Worm (Caenorhabditis elegans): ENCODE measurements around the gene madf-4.

Gene madf-4

ce11 chrV:9937435-9937834 lies 24.9 kb downstream of the madf-4 start, which contains the start of gene srj-33:
Gene srj-33 (minus strand): TSS chrV:9937535.
- TF ChIP-seq crh-2 (tag; optimal IDR thresholded peaks at IDR 0.05) (no peak), nhr-237 (tag; optimal IDR thresholded peaks at IDR 0.05) (no peak), lin-11 (tag; optimal IDR thresholded peaks at IDR 0.05) (no peak), gmeb-1 (tag; optimal IDR thresholded peaks at IDR 0.05) (no peak), ztf-4 (tag; optimal IDR thresholded peaks at IDR 0.05) (no peak), ceh-16 (tag; optimal IDR thresholded peaks at IDR 0.05) (no peak), ztf-1 (GFP tag; conservative IDR thresholded peaks at IDR 0.05) (no peak), lin-13 (GFP tag; optimal IDR thresholded peaks at IDR 0.05) (no peak), snpc-4 (tag; optimal IDR thresholded peaks at IDR 0.05) (no peak)

- TF ChIP-seq nhr-21 (tag; optimal IDR thresholded peaks at IDR 0.05) (peak; percentile 9), nhr-129 (tag; optimal IDR thresholded peaks at IDR 0.05) (peak; percentile 52), lin-13 (GFP tag; optimal IDR thresholded peaks at IDR 0.05) (peak; percentile 1), unc-55 (GFP tag; optimal IDR thresholded peaks at IDR 0.05) (peak; percentile 70), snpc-4 (tag; optimal IDR thresholded peaks at IDR 0.05) (no peak), lin-11 (tag; optimal IDR thresholded peaks at IDR 0.05) (peak; percentile 51), gmeb-1 (tag; optimal IDR thresholded peaks at IDR 0.05) (peak; percentile 83), ceh-16 (tag; optimal IDR thresholded peaks at IDR 0.05) (no peak), R02D3.7 (tag; optimal IDR thresholded peaks at IDR 0.05) (peak; percentile 54)
These were observed 31.7 kb downstream of the madf-4 start, which contains the start of the genes rmh-2 and suds-3 for ce11 chrV:9930612-9931065. Gene rmh-2 (minus strand): TSS chrV:9930775. Gene suds-3 (plus strand): TSS chrV:9931015.

ce11 chrV:9927954-9928353 lies 34.3 kb downstream of the madf-4 start:
- no peak for TF ChIP-seq nhr-12 (tag; optimal IDR thresholded peaks at IDR 0.05)
- TF ChIP-seq snpc-4 (tag; optimal IDR thresholded peaks at IDR 0.05): no peak
- no peak for TF ChIP-seq nhr-11 (tag; optimal IDR thresholded peaks at IDR 0.05)
- TF ChIP-seq unc-39 (tag; optimal IDR thresholded peaks at IDR 0.05): no peak
- TF ChIP-seq nhr-77 (tag; optimal IDR thresholded peaks at IDR 0.05): no peak
- TF ChIP-seq unc-62 (GFP tag; optimal IDR thresholded peaks at IDR 0.05): no peak
- no peak for TF ChIP-seq dmd-4 (tag; optimal IDR thresholded peaks at IDR 0.05)
- no peak for TF ChIP-seq elt-1 (tag; optimal IDR thresholded peaks at IDR 0.05)
- peak; percentile 50 for TF ChIP-seq fos-1 (tag; optimal IDR thresholded peaks at IDR 0.05)
- TF ChIP-seq peb-1 (tag; optimal IDR thresholded peaks at IDR 0.05): no peak
- peak; percentile 37 for TF ChIP-seq gmeb-1 (tag; optimal IDR thresholded peaks at IDR 0.05)
- TF ChIP-seq sma-9 (GFP tag; optimal IDR thresholded peaks at IDR 0.05): no peak
- TF ChIP-seq sma-9 (tag; optimal IDR thresholded peaks at IDR 0.05): no peak
- TF ChIP-seq alr-1 (tag; optimal IDR thresholded peaks at IDR 0.05): no peak
- TF ChIP-seq R02D3.7 (tag; optimal IDR thresholded peaks at IDR 0.05): no peak
- TF ChIP-seq ztf-1 (GFP tag; conservative IDR thresholded peaks at IDR 0.05): no peak
- no peak for TF ChIP-seq ceh-16 (tag; optimal IDR thresholded peaks at IDR 0.05)
- peak; percentile 22 for TF ChIP-seq crh-2 (tag; optimal IDR thresholded peaks at IDR 0.05)

ce11 chrV:9927381-9927780 lies 34.9 kb downstream of the madf-4 start:
- TF ChIP-seq snpc-4 (tag; optimal IDR thresholded peaks at IDR 0.05): no peak
- TF ChIP-seq zag-1 (tag; optimal IDR thresholded peaks at IDR 0.05): no peak
- no peak for TF ChIP-seq unc-62 (GFP tag; optimal IDR thresholded peaks at IDR 0.05)
- TF ChIP-seq ama-1 (optimal IDR thresholded peaks at IDR 0.05): no peak
- TF ChIP-seq crh-2 (tag; optimal IDR thresholded peaks at IDR 0.05): no peak
- no peak for TF ChIP-seq fos-1 (tag; optimal IDR thresholded peaks at IDR 0.05)
- TF ChIP-seq peb-1 (tag; optimal IDR thresholded peaks at IDR 0.05): no peak
- no peak for TF ChIP-seq sma-9 (GFP tag; optimal IDR thresholded peaks at IDR 0.05)
- no peak for TF ChIP-seq sma-9 (tag; optimal IDR thresholded peaks at IDR 0.05)
- TF ChIP-seq nhr-10 (tag; optimal IDR thresholded peaks at IDR 0.05): no peak
- no peak for TF ChIP-seq nhr-21 (tag; optimal IDR thresholded peaks at IDR 0.05)
- TF ChIP-seq gmeb-1 (tag; optimal IDR thresholded peaks at IDR 0.05): no peak
- no peak for TF ChIP-seq nhr-129 (tag; optimal IDR thresholded peaks at IDR 0.05)
- no peak for TF ChIP-seq ztf-1 (GFP tag; conservative IDR thresholded peaks at IDR 0.05)
- no peak for TF ChIP-seq elt-1 (tag; optimal IDR thresholded peaks at IDR 0.05)
- no peak for TF ChIP-seq lin-11 (tag; optimal IDR thresholded peaks at IDR 0.05)

DNA sequence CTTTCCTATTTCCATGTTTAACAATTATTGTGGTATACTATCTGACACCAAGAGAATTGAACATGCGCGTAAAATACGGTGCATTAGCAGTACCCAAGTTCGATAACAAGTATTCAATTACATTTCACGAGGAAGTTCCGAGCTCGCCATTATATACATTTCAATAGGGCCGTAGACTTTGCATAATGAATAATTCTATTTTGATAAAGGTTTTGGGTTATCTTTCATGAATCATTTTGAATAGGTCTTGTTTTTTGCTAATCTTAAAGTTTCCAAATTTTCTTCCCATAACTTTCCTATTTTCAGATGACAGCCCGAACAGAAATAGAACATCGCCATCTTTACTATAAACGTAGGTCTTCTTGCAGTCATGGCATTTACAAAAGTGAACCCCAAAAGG lies 36.1 kb downstream of the madf-4 start, which contains the start of gene C50H2.13:
Gene C50H2.13, plus strand, starts transcription at position 301 of the 400 bp plus-strand sequence.
- TF ChIP-seq lin-11 (tag; optimal IDR thresholded peaks at IDR 0.05) (no peak), nhr-10 (tag; optimal IDR thresholded peaks at IDR 0.05) (no peak), ceh-82 (tag; optimal IDR thresholded peaks at IDR 0.05) (no peak), F13H6.1 (tag; optimal IDR thresholded peaks at IDR 0.05) (no peak), sem-4 (tag; optimal IDR thresholded peaks at IDR 0.05) (no peak), nhr-12 (tag; optimal IDR thresholded peaks at IDR 0.05) (no peak), crh-2 (tag; optimal IDR thresholded peaks at IDR 0.05) (no peak), ztf-4 (tag; optimal IDR thresholded peaks at IDR 0.05) (no peak), C34F6.9 (tag; optimal IDR thresholded peaks at IDR 0.05) (no peak), ztf-1 (GFP tag; conservative IDR thresholded peaks at IDR 0.05) (no peak), elt-1 (tag; optimal IDR thresholded peaks at IDR 0.05) (no peak), nhr-21 (tag; optimal IDR thresholded peaks at IDR 0.05) (no peak), mdl-1 (tag; optimal IDR thresholded peaks at IDR 0.05) (no peak), elt-3 (tag; optimal IDR thresholded peaks at IDR 0.05) (no peak), unc-62 (GFP tag; optimal IDR thresholded peaks at IDR 0.05) (no peak), R02D3.7 (tag; optimal IDR thresholded peaks at IDR 0.05) (no peak)

Measured in whole organism, L2 larva.